Worm (Caenorhabditis elegans): ENCODE measurements around the gene pid-5.
"Not testable (repeated sequence)": the region's sequence is repeated elsewhere in the genome, so short reads cannot be mapped to it uniquely, and the experiment has no call there.

pid-5 gene

DNA sequence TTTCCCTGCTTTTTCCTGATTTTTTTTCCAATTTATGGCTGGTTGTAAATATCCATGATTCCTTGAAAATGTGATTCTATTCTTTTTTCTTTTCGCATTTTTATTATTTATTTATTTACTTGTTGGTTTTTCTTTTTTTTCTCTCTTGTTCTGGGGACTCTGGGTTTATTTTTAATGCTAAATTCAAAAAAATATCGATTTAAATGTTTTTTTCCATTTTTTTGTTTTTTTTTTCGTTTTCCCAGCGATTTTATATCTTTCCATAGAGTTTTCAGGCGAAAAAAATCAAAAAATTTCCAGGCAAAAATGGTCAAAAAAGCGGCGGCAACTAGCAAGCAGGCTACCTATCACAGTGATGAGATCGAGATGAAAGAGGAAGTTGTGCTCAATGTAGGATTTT, 23.5 kb downstream of the pid-5 start, which contains the start of gene rpac-40:
rpac-40 (plus strand) TSS at position 301 of the 400 bp plus-strand sequence.
- TF ChIP-seq dao-5 (tag; optimal IDR thresholded peaks at IDR 0.05) (no peak), W03F9.2 (tag; optimal IDR thresholded peaks at IDR 0.05) (no peak)

DNA sequence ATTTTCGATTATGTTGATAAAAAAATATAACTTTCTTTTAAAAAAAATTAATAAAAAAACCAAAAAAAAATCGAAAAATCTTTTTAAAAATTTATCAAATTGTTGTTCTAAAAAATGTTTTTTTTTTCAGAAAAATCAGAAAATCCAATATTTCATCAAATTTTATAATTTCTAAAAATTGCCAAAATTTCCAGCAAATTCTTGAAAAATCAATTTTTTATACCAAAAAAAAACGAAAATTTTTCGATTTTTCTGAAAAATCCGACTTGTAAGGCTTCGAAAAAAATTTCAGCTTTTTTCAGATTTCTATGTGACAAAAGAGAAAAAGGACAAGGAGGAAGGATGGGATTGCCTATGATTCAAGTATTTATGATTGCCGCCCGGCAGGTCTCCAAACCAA, 28.7 kb downstream of the pid-5 start, which contains the start of gene H43I07.1:
H43I07.1 (plus strand) TSS at position 301 of the 400 bp plus-strand sequence.
- TF ChIP-seq dao-5 (tag; optimal IDR thresholded peaks at IDR 0.05) (no peak), W03F9.2 (tag; optimal IDR thresholded peaks at IDR 0.05) (no peak), him-1 (tag; optimal IDR thresholded peaks at IDR 0.05) (no peak)

DNA sequence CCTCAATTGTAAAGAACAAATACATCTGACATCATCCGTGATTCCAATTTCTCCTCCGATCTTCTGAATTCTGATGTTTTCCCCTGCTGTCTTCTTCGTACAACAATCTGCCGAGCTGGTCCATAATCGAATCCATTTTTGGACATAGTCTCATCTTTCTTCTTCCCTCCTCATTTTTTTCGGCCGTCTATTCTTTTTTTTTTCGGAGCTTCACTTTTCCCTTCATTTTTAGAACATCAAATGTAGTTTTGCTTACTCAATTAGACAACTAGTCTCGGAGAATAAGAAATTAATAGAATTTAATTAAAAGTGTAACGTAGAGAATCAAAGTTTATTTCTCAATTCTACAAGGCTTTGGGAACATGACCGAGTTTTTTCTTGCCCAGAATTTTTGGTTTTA, 35.8 kb downstream of the pid-5 start:
- TF ChIP-seq him-1 (tag; optimal IDR thresholded peaks at IDR 0.05) (no peak), W03F9.2 (tag; optimal IDR thresholded peaks at IDR 0.05) (no peak), dao-5 (tag; optimal IDR thresholded peaks at IDR 0.05) (no peak)

ce11 chrV:4215856-4216255, 40.2 kb downstream of the pid-5 start, which contains the start of gene H43I07.4:
Gene H43I07.4, plus strand, starts transcription at chrV:4216156.
- TF ChIP-seq W03F9.2, him-1, dao-5 (tag; optimal IDR thresholded peaks at IDR 0.05): not testable (repeated sequence)

ce11 chrV:4216902-4217301, 41.2 kb downstream of the pid-5 start:
- TF ChIP-seq dao-5 (tag; optimal IDR thresholded peaks at IDR 0.05) (no peak), him-1 (tag; optimal IDR thresholded peaks at IDR 0.05) (no peak), W03F9.2 (tag; optimal IDR thresholded peaks at IDR 0.05) (no peak)

DNA sequence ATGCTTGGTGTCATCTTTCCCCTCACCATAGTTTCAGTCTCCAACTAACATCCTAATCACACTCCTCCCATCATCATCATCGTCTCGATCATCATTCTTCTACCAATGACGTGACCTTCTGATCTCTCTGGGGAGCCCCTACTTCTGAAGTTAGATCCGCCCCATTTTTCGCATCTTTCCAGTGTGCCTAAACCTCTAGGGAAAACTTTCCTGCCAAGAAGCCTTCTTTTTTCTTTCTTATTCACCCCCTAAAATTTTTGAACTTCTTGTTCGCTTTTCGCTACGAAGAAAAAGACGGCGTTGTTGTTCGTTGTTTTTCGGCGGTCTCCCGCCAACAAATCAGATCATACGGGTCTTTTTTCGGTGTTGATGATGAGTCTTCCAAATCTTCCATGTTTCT, 42.6 kb downstream of the pid-5 start:
- no peak for TF ChIP-seq dao-5 (tag; optimal IDR thresholded peaks at IDR 0.05)
- no peak for TF ChIP-seq him-1 (tag; optimal IDR thresholded peaks at IDR 0.05)
- TF ChIP-seq W03F9.2 (tag; optimal IDR thresholded peaks at IDR 0.05) = no peak

DNA sequence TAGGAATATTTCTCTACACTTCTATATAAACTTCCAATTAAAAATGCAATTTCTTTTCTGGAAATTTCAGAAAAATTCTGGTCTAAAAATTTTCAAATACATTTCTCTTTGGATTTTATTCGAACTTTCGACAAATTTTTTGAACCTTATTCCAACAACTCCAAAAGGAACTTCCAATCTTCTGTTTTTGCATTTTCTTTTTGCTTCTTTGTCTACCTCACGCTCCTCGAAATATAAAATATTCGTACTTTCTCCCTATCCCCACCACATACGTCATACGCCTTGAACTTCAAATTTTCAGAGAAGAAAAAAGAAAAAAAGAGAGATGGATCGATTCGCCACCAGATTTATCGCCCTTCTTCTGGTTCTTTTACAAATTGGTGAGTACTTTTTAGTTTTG, 43.7 kb downstream of the pid-5 start, which contains the start of gene nlp-9:
nlp-9 (plus strand) TSS at position 301 of the 400 bp plus-strand sequence.
- no peak for TF ChIP-seq him-1 (tag; optimal IDR thresholded peaks at IDR 0.05)
- no peak for TF ChIP-seq dao-5 (tag; optimal IDR thresholded peaks at IDR 0.05)
- TF ChIP-seq W03F9.2 (tag; optimal IDR thresholded peaks at IDR 0.05) = no peak

Data from whole organism, L4/young adult.